Worm (Caenorhabditis elegans) whole organism, midembryonic: ENCODE results near the gene T28D9.4.

Source experiments
- T22C8.4 ChIP-seq: fragments of 200-800 bp; sonication (Bioruptor generic); IDR thresholded peaks from 2 replicates; pipeline ENCODE4 v1.3.6; 2022; ENCODE audit warnings: missing genetic modification characterization, missing compliant biosample characterization
- cog-1 ChIP-seq: sonication (generic microtip); optimal IDR thresholded peaks from 2 replicates; lab custom pipeline; 2016; ENCODE audit warnings: missing genetic modification characterization, missing compliant biosample characterization
- flt-1 ChIP-seq: fragments of 200-800 bp; sonication (Bioruptor generic); IDR thresholded peaks from 2 replicates; pipeline ENCODE4 v1.3.6; 2022; ENCODE audit warnings: missing genetic modification characterization, missing compliant biosample characterization
- klf-2 ChIP-seq: fragments of 200-800 bp; sonication (Bioruptor generic); conservative IDR thresholded peaks from 2 replicates; pipeline ENCODE4 v1.3.6; 2022; ENCODE audit warnings: missing genetic modification reagents, missing genetic modification characterization, missing compliant biosample characterization
- med-1 ChIP-seq: sonication (generic microtip); optimal IDR thresholded peaks from 2 replicates; lab custom pipeline; 2017; ENCODE audit warnings: missing genetic modification characterization, mild to moderate bottlenecking, missing compliant biosample characterization, antibody characterized with exemption, missing genetic modification reagents; ENCODE audit not compliant: insufficient read depth
- ref-1 ChIP-seq: fragments of 200-800 bp; sonication (Bioruptor generic); conservative IDR thresholded peaks from 2 replicates; pipeline ENCODE4 v1.3.6; 2022; ENCODE audit warnings: missing genetic modification reagents, missing genetic modification characterization, missing compliant biosample characterization
- tab-1 ChIP-seq: fragments of 200-800 bp; sonication (Bioruptor generic); IDR thresholded peaks from 2 replicates; pipeline ENCODE4 v1.3.6; 2022; ENCODE audit warnings: missing genetic modification characterization, missing compliant biosample characterization
- ztf-23 ChIP-seq: fragments of 200-800 bp; sonication (Bioruptor generic); IDR thresholded peaks from 2 replicates; pipeline ENCODE4 v1.3.6; 2022; ENCODE audit warnings: missing genetic modification reagents, missing genetic modification characterization, missing compliant biosample characterization
- ztf-29 ChIP-seq: fragments of 200-800 bp; sonication (Bioruptor generic); IDR thresholded peaks from 2 replicates; pipeline ENCODE4 v1.3.6; 2022; ENCODE audit warnings: missing genetic modification reagents, missing genetic modification characterization, missing compliant biosample characterization

T28D9.4 gene

DNA sequence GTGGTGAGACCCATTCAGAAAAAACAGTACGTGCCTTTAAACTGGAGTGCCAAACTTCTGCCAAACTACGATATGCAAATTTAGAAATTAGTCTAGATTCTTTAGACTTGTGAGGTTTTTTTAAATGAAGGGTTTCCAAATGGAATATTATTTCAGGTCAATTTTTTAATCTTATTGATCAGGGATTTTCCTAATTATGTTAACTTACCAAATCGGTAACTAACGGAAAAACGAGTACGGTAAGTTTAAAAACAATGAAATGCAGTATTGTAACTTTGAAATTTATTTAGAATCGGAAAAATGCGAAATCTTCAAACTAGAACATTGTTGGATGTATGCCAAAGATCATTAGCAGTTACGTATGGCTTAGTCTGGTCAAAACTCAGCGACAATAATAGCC lies 39.5 kb downstream of the T28D9.4 start, which contains the start of gene C56E6.7:
Gene C56E6.7, plus strand, starts transcription at position 301 of the 400 bp plus-strand sequence.
- TF ChIP-seq flt-1 (GFP tag; lab: Robert Waterston, UW), result no peak
- TF ChIP-seq ztf-29 (GFP tag; lab: Robert Waterston, UW), result no peak
- TF ChIP-seq ref-1 (GFP tag; lab: Robert Waterston, UW), result no peak
- no peak for TF ChIP-seq med-1 (GFP tag; lab: Kevin White, UChicago)
- no peak for TF ChIP-seq ztf-23 (GFP tag; lab: Robert Waterston, UW)
- TF ChIP-seq tab-1 (GFP tag; lab: Robert Waterston, UW), result no peak
- no peak for TF ChIP-seq T22C8.4 (GFP tag; lab: Robert Waterston, UW)
- TF ChIP-seq klf-2 (GFP tag; lab: Robert Waterston, UW), result no peak
- TF ChIP-seq cog-1 (tag; lab: Kevin White, UChicago), result no peak

DNA sequence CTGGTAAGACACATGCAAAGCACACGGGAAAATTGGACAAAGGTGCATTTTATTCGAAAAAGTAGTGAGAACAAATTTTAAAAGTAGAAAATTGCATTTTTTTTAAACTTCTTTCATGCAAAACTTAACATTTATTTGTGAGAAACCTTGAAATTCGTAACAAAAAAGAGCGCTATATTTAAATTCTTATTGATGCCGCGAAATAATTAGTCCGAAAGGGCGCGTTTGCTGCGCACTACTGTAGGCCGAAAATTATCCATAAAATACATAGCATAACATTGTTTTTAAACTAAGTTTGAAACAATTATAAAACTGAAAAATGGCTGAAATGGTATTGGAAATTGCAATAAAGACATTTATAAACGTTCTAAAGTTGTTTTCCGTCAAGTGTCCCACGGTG lies 42.9 kb downstream of the T28D9.4 start:
- TF ChIP-seq T22C8.4 (GFP tag; lab: Robert Waterston, UW) (no peak), tab-1 (GFP tag; lab: Robert Waterston, UW) (no peak), cog-1 (tag; lab: Kevin White, UChicago) (no peak), flt-1 (GFP tag; lab: Robert Waterston, UW) (no peak), ref-1 (GFP tag; lab: Robert Waterston, UW) (no peak), ztf-29 (GFP tag; lab: Robert Waterston, UW) (no peak), med-1 (GFP tag; lab: Kevin White, UChicago) (no peak), klf-2 (GFP tag; lab: Robert Waterston, UW) (no peak), ztf-23 (GFP tag; lab: Robert Waterston, UW) (no peak)

DNA sequence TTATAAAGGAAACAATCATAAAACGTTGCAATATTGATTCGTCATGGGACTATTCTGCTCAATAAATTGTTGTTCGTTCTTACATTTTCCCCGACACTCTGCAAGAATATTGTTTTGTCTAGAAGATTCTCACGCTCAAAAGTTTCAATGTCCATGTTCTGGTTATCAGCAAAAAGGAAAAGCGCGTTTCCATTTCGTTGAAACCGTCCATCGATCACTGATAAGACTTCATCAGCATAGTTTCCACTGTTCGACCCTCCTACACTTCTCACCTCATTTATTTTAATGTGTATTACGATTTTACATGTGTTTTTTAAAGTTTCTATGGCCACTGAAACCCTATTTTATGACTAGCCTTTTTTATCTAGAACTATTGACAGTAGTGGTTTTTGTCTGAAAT lies 43.3 kb downstream of the T28D9.4 start:
- no peak for TF ChIP-seq med-1 (GFP tag; lab: Kevin White, UChicago)
- no peak for TF ChIP-seq T22C8.4 (GFP tag; lab: Robert Waterston, UW)
- no peak for TF ChIP-seq cog-1 (tag; lab: Kevin White, UChicago)
- TF ChIP-seq tab-1 (GFP tag; lab: Robert Waterston, UW), result no peak
- TF ChIP-seq ref-1 (GFP tag; lab: Robert Waterston, UW), result no peak
- no peak for TF ChIP-seq klf-2 (GFP tag; lab: Robert Waterston, UW)
- no peak for TF ChIP-seq flt-1 (GFP tag; lab: Robert Waterston, UW)
- no peak for TF ChIP-seq ztf-29 (GFP tag; lab: Robert Waterston, UW)
- no peak for TF ChIP-seq ztf-23 (GFP tag; lab: Robert Waterston, UW)

DNA sequence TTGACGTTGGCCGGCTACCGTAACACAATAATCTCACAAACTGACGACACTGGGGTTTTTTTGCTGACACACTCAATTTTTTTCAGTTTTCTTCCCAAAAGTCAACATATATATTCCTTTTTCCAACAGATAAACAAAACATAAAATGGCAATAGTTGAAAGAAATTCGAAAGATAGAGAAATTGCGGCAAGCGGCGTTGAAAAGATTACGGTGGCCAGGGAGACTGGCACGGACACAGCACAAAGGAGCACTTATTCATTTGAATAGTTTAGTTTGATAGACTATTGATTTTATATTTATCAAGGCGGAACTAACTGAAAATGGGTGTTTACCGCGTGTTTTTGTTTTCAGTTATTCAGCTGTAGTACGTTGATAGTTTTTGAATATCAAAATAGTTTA lies 44.6 kb downstream of the T28D9.4 start, which contains the start of gene toe-2:
Gene toe-2, minus strand, starts transcription at position 70 of the 400 bp plus-strand sequence.
- TF ChIP-seq ref-1 (GFP tag; lab: Robert Waterston, UW) (no peak), cog-1 (tag; lab: Kevin White, UChicago) (no peak), T22C8.4 (GFP tag; lab: Robert Waterston, UW) (no peak), klf-2 (GFP tag; lab: Robert Waterston, UW) (no peak), ztf-23 (GFP tag; lab: Robert Waterston, UW) (no peak), tab-1 (GFP tag; lab: Robert Waterston, UW) (no peak), flt-1 (GFP tag; lab: Robert Waterston, UW) (no peak), ztf-29 (GFP tag; lab: Robert Waterston, UW) (no peak), med-1 (GFP tag; lab: Kevin White, UChicago) (no peak)

DNA sequence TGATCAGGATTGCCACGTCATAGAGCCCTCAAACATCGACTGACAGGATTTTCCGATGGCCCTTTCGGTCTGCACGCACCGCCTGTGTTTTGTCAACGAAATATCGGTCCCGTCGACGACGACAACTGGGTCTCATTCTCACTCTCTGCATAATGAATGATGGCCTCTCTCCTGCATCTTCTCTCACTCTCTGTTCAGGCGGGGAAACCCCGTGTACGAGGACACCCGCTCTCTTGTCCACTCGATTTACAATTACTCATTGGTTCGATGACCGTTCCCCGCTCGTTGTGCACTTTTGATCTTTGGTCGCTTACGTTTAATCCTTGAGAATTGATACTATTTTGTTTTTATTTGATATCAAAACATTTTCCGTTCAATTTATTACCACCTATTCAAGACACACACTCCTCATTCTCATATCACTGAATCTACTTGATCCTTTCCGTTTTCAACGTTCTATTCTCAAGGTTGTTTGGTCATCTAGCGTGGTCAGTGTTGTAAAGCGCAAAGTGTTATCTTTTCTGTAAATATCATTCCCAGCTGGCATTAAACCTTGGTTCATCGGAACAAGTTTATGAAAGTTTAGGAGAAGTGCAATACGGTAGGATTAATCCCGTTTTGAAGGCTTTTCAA lies 46.0 kb downstream of the T28D9.4 start:
- TF ChIP-seq klf-2 (GFP tag; lab: Robert Waterston, UW) (no peak), ztf-23 (GFP tag; lab: Robert Waterston, UW) (0 out of 2 replicates have a peak, but pooled peaks have one; percentile 69), tab-1 (GFP tag; lab: Robert Waterston, UW) (0 out of 2 replicates have a peak, but pooled peaks have one; percentile 47), cog-1 (tag; lab: Kevin White, UChicago) (peak; percentile 51), flt-1 (GFP tag; lab: Robert Waterston, UW) (peak; percentile 70), T22C8.4 (GFP tag; lab: Robert Waterston, UW) (no peak)

DNA sequence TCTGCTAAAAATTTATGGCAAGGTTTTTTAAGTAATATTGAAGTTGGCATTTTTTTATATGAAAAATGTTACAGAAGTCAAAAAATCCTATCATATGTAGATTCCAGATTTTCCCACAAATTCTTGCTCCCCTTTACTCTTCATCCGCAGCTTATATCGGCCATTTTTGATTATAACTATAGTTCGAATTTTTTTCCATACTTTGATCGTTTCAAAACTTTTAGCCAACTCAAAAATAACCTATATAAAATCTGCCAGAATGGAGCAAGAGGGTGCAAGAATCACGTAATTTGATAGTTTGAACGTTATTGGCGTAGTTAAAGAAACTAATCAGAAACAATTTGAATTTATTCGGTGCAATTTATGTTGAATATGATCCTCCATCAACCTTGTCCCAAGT lies 47.2 kb downstream of the T28D9.4 start:
- TF ChIP-seq ztf-29 (GFP tag; lab: Robert Waterston, UW), result no peak
- no peak for TF ChIP-seq med-1 (GFP tag; lab: Kevin White, UChicago)
- no peak for TF ChIP-seq ztf-23 (GFP tag; lab: Robert Waterston, UW)
- no peak for TF ChIP-seq flt-1 (GFP tag; lab: Robert Waterston, UW)
- no peak for TF ChIP-seq ref-1 (GFP tag; lab: Robert Waterston, UW)
- TF ChIP-seq T22C8.4 (GFP tag; lab: Robert Waterston, UW), result no peak
- TF ChIP-seq tab-1 (GFP tag; lab: Robert Waterston, UW), result no peak
- TF ChIP-seq cog-1 (tag; lab: Kevin White, UChicago), result no peak
- no peak for TF ChIP-seq klf-2 (GFP tag; lab: Robert Waterston, UW)

DNA sequence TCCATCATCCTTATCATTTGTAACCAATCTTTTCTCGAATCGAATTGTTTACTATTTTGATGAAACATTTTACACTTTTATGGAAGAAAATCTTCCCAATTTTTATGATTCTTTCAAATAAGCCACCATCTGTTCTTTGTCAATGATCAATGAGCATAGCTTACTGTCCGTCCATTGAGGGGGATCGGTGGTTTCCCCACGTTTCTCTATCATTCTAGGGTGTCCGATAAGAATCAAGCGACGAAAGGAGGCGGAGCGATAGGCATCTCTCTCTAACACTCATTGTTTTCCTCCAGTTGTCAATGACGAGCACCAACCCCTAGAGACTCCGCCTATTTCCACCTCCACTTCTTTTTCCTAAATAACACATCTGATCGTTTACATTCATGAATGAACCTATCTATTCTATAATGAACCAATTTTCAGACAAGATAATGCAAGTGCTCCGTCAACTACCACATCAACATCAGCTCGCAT lies 47.8 kb downstream of the T28D9.4 start, which contains the start of gene C56E6.2:
Gene C56E6.2, plus strand, starts transcription at position 427 of the 477 bp plus-strand sequence.
- TF ChIP-seq T22C8.4 (GFP tag; lab: Robert Waterston, UW) (no peak), ztf-23 (GFP tag; lab: Robert Waterston, UW) (no peak), klf-2 (GFP tag; lab: Robert Waterston, UW) (no peak), tab-1 (GFP tag; lab: Robert Waterston, UW) (no peak), med-1 (GFP tag; lab: Kevin White, UChicago) (no peak), ref-1 (GFP tag; lab: Robert Waterston, UW) (no peak), cog-1 (tag; lab: Kevin White, UChicago) (no peak), ztf-29 (GFP tag; lab: Robert Waterston, UW) (no peak), flt-1 (GFP tag; lab: Robert Waterston, UW) (no peak)

DNA sequence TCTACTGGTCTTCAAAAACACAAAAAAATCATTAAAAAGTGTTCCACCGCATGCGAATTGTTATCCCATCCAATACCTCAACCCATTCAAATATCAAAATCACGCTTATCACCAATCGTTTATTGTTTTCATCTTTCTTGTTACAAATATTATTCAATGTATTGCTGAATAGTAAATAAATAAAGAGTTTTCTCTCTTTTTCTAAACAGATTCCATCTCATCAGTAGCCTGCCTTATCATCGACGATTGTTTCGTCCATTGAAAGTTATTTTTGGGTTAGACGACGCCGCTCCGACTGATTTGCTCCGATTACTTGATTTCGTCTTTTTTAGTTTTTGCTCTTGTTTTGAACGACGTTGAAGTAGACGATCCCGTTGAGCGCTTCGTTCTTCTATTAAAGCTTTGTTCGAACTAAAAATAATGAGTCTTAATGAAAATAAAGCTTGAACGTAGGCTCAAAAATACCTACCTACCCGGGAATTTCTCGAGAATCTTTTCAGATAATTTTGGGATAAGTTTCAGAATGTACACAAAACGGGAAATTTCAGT lies 49.5 kb downstream of the T28D9.4 start:
- TF ChIP-seq tab-1 (GFP tag; lab: Robert Waterston, UW) (no peak), flt-1 (GFP tag; lab: Robert Waterston, UW) (no peak), cog-1 (tag; lab: Kevin White, UChicago) (no peak)
